Worm (Caenorhabditis elegans) whole organism, late embryonic: ENCODE data around the gene F49C5.5.

Experiments
- F13H6.1 ChIP-seq: sonication (generic microtip); optimal IDR thresholded peaks from 2 replicates; lab custom pipeline; 2016; ENCODE audit warnings: missing genetic modification characterization, missing compliant biosample characterization
- K09A11.1 ChIP-seq: sonication (generic microtip); optimal IDR thresholded peaks from 2 replicates; lab custom pipeline; 2017; ENCODE audit warnings: antibody characterized with exemption, mild to moderate bottlenecking, missing genetic modification characterization, missing compliant biosample characterization; ENCODE audit not compliant: insufficient read depth
- ama-1 ChIP-seq: fragments of 150-350 bp; optimal IDR thresholded peaks from 2 replicates; lab custom pipeline; 2014
- ceh-19 ChIP-seq: fragments of 200-800 bp; sonication (Bioruptor generic); optimal IDR thresholded peaks from 2 replicates; lab custom pipeline; 2018; ENCODE audit warnings: mild to moderate bottlenecking, missing genetic modification characterization, missing compliant biosample characterization
- ceh-2 ChIP-seq: sonication (generic microtip); optimal IDR thresholded peaks from 2 replicates; lab custom pipeline; 2016; ENCODE audit warnings: missing genotype, missing genetic modification characterization, missing compliant biosample characterization
- ceh-22 ChIP-seq: sonication (generic microtip); optimal IDR thresholded peaks from 2 replicates; lab custom pipeline; 2017; ENCODE audit warnings: missing biosample characterization, missing genetic modification characterization
- ceh-48 ChIP-seq: sonication (generic microtip); optimal IDR thresholded peaks from 2 replicates; lab custom pipeline; 2016; ENCODE audit warnings: missing genetic modification characterization, inconsistent platforms, missing compliant biosample characterization
- ceh-6 ChIP-seq: fragments of 200-800 bp; sonication (Bioruptor generic); optimal IDR thresholded peaks from 2 replicates; lab custom pipeline; 2018; ENCODE audit warnings: mild to moderate bottlenecking, missing genetic modification characterization, missing compliant biosample characterization
- che-1 ChIP-seq: sonication (generic microtip); optimal IDR thresholded peaks from 2 replicates; lab custom pipeline; 2016; ENCODE audit warnings: mild to moderate bottlenecking, missing genetic modification characterization, missing compliant biosample characterization
- dve-1 ChIP-seq: sonication (generic microtip); optimal IDR thresholded peaks from 2 replicates; lab custom pipeline; 2017; ENCODE audit warnings: antibody characterized with exemption, mild to moderate bottlenecking, missing genetic modification characterization, missing compliant biosample characterization
- ets-4 ChIP-seq: sonication (generic microtip); optimal IDR thresholded peaks from 2 replicates; lab custom pipeline; 2016; ENCODE audit warnings: missing genetic modification characterization, missing compliant biosample characterization
- eyg-1 ChIP-seq: sonication (generic microtip); optimal IDR thresholded peaks from 2 replicates; lab custom pipeline; 2016; ENCODE audit warnings: missing genotype, missing genetic modification characterization, missing compliant biosample characterization
- fax-1 ChIP-seq: sonication (generic microtip); optimal IDR thresholded peaks from 2 replicates; lab custom pipeline; 2016; ENCODE audit warnings: missing genotype, missing genetic modification characterization, missing compliant biosample characterization
- fkh-10 ChIP-seq: fragments of 150-350 bp; optimal IDR thresholded peaks from 2 replicates; lab custom pipeline; 2014; ENCODE audit warnings: missing biosample characterization, missing genetic modification reagents, missing genetic modification characterization
- fkh-6 ChIP-seq: sonication (generic microtip); optimal IDR thresholded peaks from 2 replicates; lab custom pipeline; 2016; ENCODE audit warnings: missing genetic modification characterization, missing compliant biosample characterization
- gmeb-2 ChIP-seq: sonication (generic microtip); optimal IDR thresholded peaks from 2 replicates; lab custom pipeline; 2016; ENCODE audit warnings: missing genetic modification characterization, inconsistent platforms, missing compliant biosample characterization
- hlh-13 ChIP-seq: fragments of 200-800 bp; sonication (Bioruptor generic); optimal IDR thresholded peaks from 2 replicates; lab custom pipeline; 2018; ENCODE audit warnings: mild to moderate bottlenecking, missing genetic modification characterization, missing compliant biosample characterization
- hlh-15 ChIP-seq: sonication (generic microtip); optimal IDR thresholded peaks from 2 replicates; lab custom pipeline; 2016; ENCODE audit warnings: missing genetic modification characterization, missing compliant biosample characterization
- lim-6 ChIP-seq: sonication (generic microtip); optimal IDR thresholded peaks from 2 replicates; lab custom pipeline; 2016; ENCODE audit warnings: missing genetic modification characterization, missing compliant biosample characterization
- lin-11 ChIP-seq: fragments of 200-800 bp; sonication (Bioruptor generic); optimal IDR thresholded peaks from 2 replicates; lab custom pipeline; 2018; ENCODE audit warnings: mild to moderate bottlenecking, missing genetic modification characterization, missing compliant biosample characterization
- madf-2 ChIP-seq: sonication (generic microtip); optimal IDR thresholded peaks from 2 replicates; lab custom pipeline; 2017; ENCODE audit warnings: missing genetic modification characterization, missing compliant biosample characterization
- nfya-1 ChIP-seq: sonication (generic microtip); optimal IDR thresholded peaks from 2 replicates; lab custom pipeline; 2017; ENCODE audit warnings: missing genetic modification characterization, mild to moderate bottlenecking, missing compliant biosample characterization, antibody characterized with exemption, moderate library complexity
- npax-4 ChIP-seq: sonication (generic microtip); optimal IDR thresholded peaks from 2 replicates; lab custom pipeline; 2016; ENCODE audit warnings: missing genetic modification characterization, missing compliant biosample characterization
- odd-2 ChIP-seq: sonication (generic microtip); optimal IDR thresholded peaks from 2 replicates; lab custom pipeline; 2017; ENCODE audit warnings: antibody characterized with exemption, mild to moderate bottlenecking, missing genetic modification characterization, missing compliant biosample characterization
- pag-3 ChIP-seq: sonication (generic microtip); optimal IDR thresholded peaks from 2 replicates; lab custom pipeline; 2016; ENCODE audit warnings: missing compliant biosample characterization, missing genetic modification characterization, borderline replicate concordance
- pat-9 ChIP-seq: fragments of 200-800 bp; sonication (Bioruptor generic); optimal IDR thresholded peaks from 2 replicates; lab custom pipeline; 2018; ENCODE audit warnings: mild to moderate bottlenecking, missing genetic modification characterization, moderate library complexity, missing compliant biosample characterization
- pax-1 ChIP-seq: fragments of 150-350 bp; optimal IDR thresholded peaks from 2 replicates; lab custom pipeline; 2014; ENCODE audit warnings: missing biosample characterization, missing genetic modification characterization
- pha-2 ChIP-seq: sonication (generic microtip); optimal IDR thresholded peaks from 2 replicates; lab custom pipeline; 2017; ENCODE audit warnings: mild to moderate bottlenecking, missing genetic modification characterization, missing compliant biosample characterization
- pqm-1 ChIP-seq: sonication (generic microtip); optimal IDR thresholded peaks from 2 replicates; lab custom pipeline; 2016; ENCODE audit warnings: missing genetic modification characterization, missing compliant biosample characterization
- pros-1 ChIP-seq: fragments of 150-350 bp; optimal IDR thresholded peaks from 2 replicates; lab custom pipeline; 2014; ENCODE audit warnings: missing biosample characterization, missing genetic modification reagents, missing genetic modification characterization
- sdc-2 ChIP-seq: sonication (generic microtip); optimal IDR thresholded peaks from 2 replicates; lab custom pipeline; 2016; ENCODE audit warnings: missing genotype, missing genetic modification characterization, missing compliant biosample characterization
- sox-2 ChIP-seq: fragments of 200-800 bp; sonication (Bioruptor generic); IDR thresholded peaks from 2 replicates; pipeline ENCODE4 v1.3.6; 2022; ENCODE audit warnings: missing genetic modification reagents, missing genetic modification characterization, missing compliant biosample characterization
- sox-4 ChIP-seq: sonication (generic microtip); optimal IDR thresholded peaks from 2 replicates; lab custom pipeline; 2017; ENCODE audit warnings: mild to moderate bottlenecking, missing genetic modification characterization, inconsistent platforms, missing compliant biosample characterization
- syd-9 ChIP-seq: sonication (generic microtip); optimal IDR thresholded peaks from 2 replicates; lab custom pipeline; 2016; ENCODE audit warnings: mild to moderate bottlenecking, missing genetic modification characterization, moderate library complexity, missing compliant biosample characterization
- tbx-2 ChIP-seq: sonication (generic microtip); optimal IDR thresholded peaks from 2 replicates; lab custom pipeline; 2016; ENCODE audit warnings: missing genetic modification characterization, missing compliant biosample characterization
- tbx-7 ChIP-seq: sonication (generic microtip); optimal IDR thresholded peaks from 2 replicates; lab custom pipeline; 2016; ENCODE audit warnings: missing genotype, missing genetic modification characterization, missing compliant biosample characterization
- ttx-3 ChIP-seq: sonication (generic microtip); optimal IDR thresholded peaks from 2 replicates; lab custom pipeline; 2016; ENCODE audit warnings: missing genetic modification reagents, missing genetic modification characterization, missing compliant biosample characterization
- unc-42 ChIP-seq: sonication (generic microtip); optimal IDR thresholded peaks from 2 replicates; lab custom pipeline; 2016; ENCODE audit warnings: missing genotype, missing genetic modification characterization, missing compliant biosample characterization
- unc-55 ChIP-seq: sonication (generic microtip); optimal IDR thresholded peaks from 2 replicates; lab custom pipeline; 2017; ENCODE audit warnings: missing biosample characterization, missing genetic modification reagents, missing genetic modification characterization
- unc-86 ChIP-seq: sonication (generic microtip); optimal IDR thresholded peaks from 2 replicates; lab custom pipeline; 2016; ENCODE audit warnings: missing genetic modification characterization, missing compliant biosample characterization
- zip-5 ChIP-seq: sonication (generic microtip); optimal IDR thresholded peaks from 2 replicates; lab custom pipeline; 2016; ENCODE audit warnings: missing genetic modification characterization, missing compliant biosample characterization

The F49C5.5 gene

DNA sequence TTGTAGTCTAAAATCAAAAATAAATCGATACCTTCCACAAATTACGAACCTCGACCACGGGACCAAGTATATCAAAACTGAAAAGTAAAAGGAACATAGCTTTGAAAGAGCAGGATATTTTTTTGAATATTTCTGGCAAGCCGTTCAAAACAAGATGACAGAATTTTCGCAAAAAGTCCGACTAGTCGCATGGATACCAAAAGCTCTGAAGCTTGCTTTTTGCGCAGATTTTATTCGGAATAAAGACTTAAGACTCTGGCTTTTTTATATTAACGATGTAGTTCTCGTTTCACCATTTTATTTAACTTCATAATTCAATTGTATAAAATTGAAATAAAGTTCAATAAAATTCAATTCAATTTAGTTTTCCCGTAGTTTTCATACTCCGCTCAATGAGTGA, 27.2 kb upstream of the F49C5.5 start, which contains the start of gene Y38E10A.2:
TSS of gene Y38E10A.2 (minus strand) at position 101 of the 400 bp plus-strand sequence.
- TF ChIP-seq tbx-7 (no peak), pros-1 (tag; lab: Kevin White, UChicago) (no peak), ceh-6 (GFP tag; lab: Kevin White, UChicago) (no peak), odd-2 (tag; lab: Kevin White, UChicago) (no peak), tbx-2 (tag; lab: Kevin White, UChicago) (no peak)

DNA sequence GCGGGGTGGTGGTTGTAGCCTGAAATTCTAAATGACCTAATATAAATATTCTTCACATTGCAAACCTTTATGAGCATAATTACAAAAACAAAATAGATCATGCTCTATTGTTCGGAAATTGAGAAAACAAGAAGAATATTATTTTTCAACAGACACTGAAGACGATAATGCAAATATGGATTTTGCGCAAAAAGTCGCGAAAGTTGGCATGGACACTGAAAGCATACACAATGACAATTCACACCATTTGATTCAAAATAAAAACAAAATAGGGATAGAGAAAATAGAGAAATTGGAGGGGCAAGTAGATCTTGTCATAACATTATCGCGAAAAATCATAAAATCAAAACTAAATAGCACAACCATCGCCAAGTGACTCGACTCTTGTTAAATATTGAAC, 26.4 kb upstream of the F49C5.5 start, which contains the start of gene Y38E10A.35:
TSS of gene Y38E10A.35 (minus strand) at position 101 of the 400 bp plus-strand sequence.
- TF ChIP-seq ceh-19 (no peak), hlh-13 (GFP tag; lab: Kevin White, UChicago) (no peak), syd-9 (tag; lab: Kevin White, UChicago) (no peak), unc-86 (tag; lab: Kevin White, UChicago) (no peak), fkh-10 (GFP tag; lab: Kevin White, UChicago) (no peak), che-1 (tag; lab: Kevin White, UChicago) (no peak), fkh-6 (tag; lab: Kevin White, UChicago) (no peak), pha-2 (tag; lab: Kevin White, UChicago) (no peak), ets-4 (tag; lab: Kevin White, UChicago) (no peak), ttx-3 (tag; lab: Kevin White, UChicago) (no peak), ama-1 (no peak), ceh-22 (no peak), gmeb-2 (tag; lab: Kevin White, UChicago) (no peak), ceh-2 (no peak), npax-4 (tag; lab: Kevin White, UChicago) (no peak), zip-5 (no peak)
- TF ChIP-seq, all 69 proteins: peak for 0

DNA sequence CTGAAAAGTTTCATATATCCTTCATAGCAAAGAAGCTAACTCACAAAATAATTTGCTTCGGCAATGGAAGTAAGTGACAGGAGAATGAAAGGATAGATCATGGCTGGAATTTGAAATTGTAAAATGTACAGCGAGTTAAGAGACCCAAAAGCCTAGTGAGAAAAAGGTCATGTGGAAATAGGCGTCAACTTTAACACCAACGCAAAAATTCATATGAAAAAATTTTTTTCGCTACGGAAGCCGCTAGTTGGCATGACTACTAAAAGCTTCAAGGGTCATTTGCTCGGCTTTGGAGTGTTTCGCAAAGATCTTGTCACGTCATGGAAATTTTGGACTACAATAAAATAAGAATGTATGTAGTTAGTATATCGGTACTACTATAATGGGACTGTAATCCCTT, 24.2 kb upstream of the F49C5.5 start, which contains the start of gene Y38E10A.1:
TSS of gene Y38E10A.1 (minus strand) at position 101 of the 400 bp plus-strand sequence.
- TF ChIP-seq lin-11 (no peak), madf-2 (tag; lab: Kevin White, UChicago) (no peak), pat-9 (tag; lab: Kevin White, UChicago) (no peak), unc-55 (GFP tag; lab: Kevin White, UChicago) (no peak), sdc-2 (tag; lab: Kevin White, UChicago) (no peak), sox-2 (GFP tag; lab: Robert Waterston, UW) (no peak), pag-3 (tag; lab: Kevin White, UChicago) (no peak), pax-1 (tag; lab: Kevin White, UChicago) (no peak), sox-4 (no peak), dve-1 (tag; lab: Kevin White, UChicago) (no peak), eyg-1 (tag; lab: Kevin White, UChicago) (no peak), F13H6.1 (tag; lab: Kevin White, UChicago) (no peak), nfya-1 (no peak), zip-5 (no peak), unc-42 (no peak), ceh-48 (no peak), fax-1 (tag; lab: Kevin White, UChicago) (no peak), pqm-1 (tag; lab: Kevin White, UChicago) (no peak), odd-2 (tag; lab: Kevin White, UChicago) (no peak), hlh-15 (tag; lab: Kevin White, UChicago) (no peak)

DNA sequence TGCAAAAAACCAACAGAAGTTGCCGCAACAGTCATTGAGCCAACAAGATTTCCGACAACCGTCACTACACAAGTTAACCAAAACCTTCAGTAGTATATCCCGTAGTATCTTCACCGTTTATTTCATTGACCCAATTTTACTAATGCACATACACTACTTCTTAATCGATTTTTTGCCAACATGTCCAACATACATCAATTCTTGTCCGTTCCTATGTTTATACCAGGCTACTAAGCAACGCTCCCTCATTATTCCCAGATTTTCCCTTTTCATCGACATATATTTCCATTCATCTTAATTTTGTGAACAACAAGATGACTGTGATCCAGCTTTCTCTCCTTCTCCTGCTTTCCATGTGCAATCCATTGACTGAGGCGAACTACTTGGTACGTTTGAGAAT, 19.5 kb upstream of the F49C5.5 start, which contains the start of gene F49C5.7:
TSS of gene F49C5.7 (plus strand) at position 301 of the 400 bp plus-strand sequence.
- TF ChIP-seq fkh-10 (GFP tag; lab: Kevin White, UChicago) (no peak), K09A11.1 (tag; lab: Kevin White, UChicago) (no peak), tbx-7 (no peak), odd-2 (tag; lab: Kevin White, UChicago) (no peak), lim-6 (tag; lab: Kevin White, UChicago) (no peak)
